Fruit fly (Drosophila melanogaster): ENCODE measurements around the gene CG17361.
A peak's percentile ranks its signal among the peaks of the same experiment; 100 is the strongest.

Gene CG17361

DNA sequence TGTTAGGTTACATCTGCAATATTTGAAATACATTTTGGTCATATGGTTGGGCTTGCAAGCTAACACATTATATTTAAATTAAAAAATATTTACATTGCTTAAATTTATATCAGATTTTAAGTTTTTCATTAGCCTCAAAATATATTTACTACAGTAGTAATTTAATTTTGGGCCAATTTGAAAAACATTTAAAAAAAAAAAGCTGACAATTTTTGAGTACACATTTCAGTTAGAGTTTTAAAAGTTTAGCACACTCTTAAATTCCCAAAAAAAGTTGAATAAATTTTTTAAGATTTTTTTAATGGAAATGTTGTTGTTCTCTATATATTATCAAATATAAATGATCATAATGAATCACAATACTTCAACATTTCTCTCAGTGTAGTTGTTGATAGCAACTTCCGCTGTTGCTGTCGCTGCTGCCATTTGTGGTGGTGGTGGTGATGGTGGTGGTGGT, 39.8 kb upstream of the CG17361 start (continued):
- TF ChIP-seq bsh (GFP tag; optimal IDR thresholded peaks at IDR 0.05) (peak in 1 of 2 experiments; percentile 76), nau (GFP tag; optimal IDR thresholded peaks at IDR 0.05) (peak; percentile 19), dmrt11E (tag; optimal IDR thresholded peaks at IDR 0.05) (peak; percentile 87), bcd (GFP tag; optimal IDR thresholded peaks at IDR 0.05) (peak; percentile 70), org-1 (GFP tag; optimal IDR thresholded peaks at IDR 0.05) (peak; percentile 71), CG33213 (GFP tag; optimal IDR thresholded peaks at IDR 0.05) (no peak), Asciz (GFP tag; optimal IDR thresholded peaks at IDR 0.05) (peak; percentile 80), Sry-δ (GFP tag; optimal IDR thresholded peaks at IDR 0.05) (no peak), tap (tag; optimal IDR thresholded peaks at IDR 0.05) (peak; percentile 38), CG10565 (GFP tag; optimal IDR thresholded peaks at IDR 0.05) (peak; percentile 4), ranshi (GFP tag; IDR thresholded peaks at IDR 0.05) (peak; percentile 41; the same call in 1 of the 2 replicates), Sox102F (GFP tag; optimal IDR thresholded peaks at IDR 0.05) (peak; percentile 90), toy (GFP tag; IDR thresholded peaks at IDR 0.05) (no peak), Blimp-1 (GFP tag; optimal IDR thresholded peaks at IDR 0.05) (peak; percentile 82), dati (GFP tag; IDR thresholded peaks at IDR 0.05) (0 out of 2 replicates have a peak, but pooled peaks have one; percentile 15), CG7372 (GFP tag; IDR thresholded peaks at IDR 0.05) (no peak), CG17568 (GFP tag; optimal IDR thresholded peaks at IDR 0.05) (no peak), CG8359 (GFP tag; optimal IDR thresholded peaks at IDR 0.05; ENCODE audit: borderline replicate concordance) (peak; percentile 39), fd96Cb (tag; optimal IDR thresholded peaks at IDR 0.05) (peak; percentile 87), kni (GFP tag; optimal IDR thresholded peaks at IDR 0.05) (no peak), Hsf (GFP tag; optimal IDR thresholded peaks at IDR 0.05) (peak; percentile 71), CG4730 (GFP tag; IDR thresholded peaks at IDR 0.05) (0 out of 2 replicates have a peak, but pooled peaks have one; percentile 25), ssp (GFP tag; IDR thresholded peaks at IDR 0.05) (0 out of 2 replicates have a peak, but pooled peaks have one; percentile 29), H15 (GFP tag; IDR thresholded peaks at IDR 0.05) (no peak), Atf3 (GFP tag; optimal IDR thresholded peaks at IDR 0.05) (peak; percentile 22), trem (tag; optimal IDR thresholded peaks at IDR 0.05) (peak; percentile 59), CG16815 (GFP tag; optimal IDR thresholded peaks at IDR 0.05) (peak; percentile 75), Chrac-16 (GFP tag; optimal IDR thresholded peaks at IDR 0.05) (peak; percentile 62), CG2116 (GFP tag; optimal IDR thresholded peaks at IDR 0.05) (peak; percentile 37), CG7556 (GFP tag; optimal IDR thresholded peaks at IDR 0.05) (peak; percentile 89), CG11093 (GFP tag; IDR thresholded peaks at IDR 0.05) (no peak), CG17361 (GFP tag; IDR thresholded peaks at IDR 0.05) (peak; percentile 89), CG7786 (GFP tag; optimal IDR thresholded peaks at IDR 0.05) (peak; percentile 46), CG9876 (GFP tag; optimal IDR thresholded peaks at IDR 0.05) (no peak), CG2875 (GFP tag; optimal IDR thresholded peaks at IDR 0.05) (peak; percentile 60), Kr (GFP tag; optimal IDR thresholded peaks at IDR 0.05) (no peak), unc-4 (GFP tag; IDR thresholded peaks at IDR 0.05; ENCODE audit: partially characterized antibody) (no peak), usp (GFP tag; optimal IDR thresholded peaks at IDR 0.05) (no peak), jigr1 (GFP tag; IDR thresholded peaks at IDR 0.05) (peak; percentile 39; the same call in 1 of the 3 replicates), CG30431 (GFP tag; optimal IDR thresholded peaks at IDR 0.05) (peak; percentile 56), D19A (tag; optimal IDR thresholded peaks at IDR 0.05) (peak; percentile 73), ewg (GFP tag; optimal IDR thresholded peaks at IDR 0.05) (peak; percentile 60), kay (GFP tag; optimal IDR thresholded peaks at IDR 0.05) (peak; percentile 18), shn (GFP tag; optimal IDR thresholded peaks at IDR 0.05) (no peak), HHEX (GFP tag; optimal IDR thresholded peaks at IDR 0.05) (peak; percentile 57), CG18476 (GFP tag; optimal IDR thresholded peaks at IDR 0.05) (peak; percentile 41), CG6654 (GFP tag; optimal IDR thresholded peaks at IDR 0.05) (peak; percentile 47), Hr39 (optimal IDR thresholded peaks at IDR 0.05) (no peak), Pdp1 (GFP tag; optimal IDR thresholded peaks at IDR 0.05) (peak; percentile 25 to 44), lilli (GFP tag; optimal IDR thresholded peaks at IDR 0.05) (peak; percentile 4)
